Fruit fly (Drosophila melanogaster) Kc167 (cell line): Measurements from ENCODE around the gene Ttc19.

Experiments used
- Sin3A ChIP-seq: fragments of >200 bp; optimal IDR thresholded peaks from 2 replicates; lab custom pipeline; 2018; ENCODE audit warnings: missing external identifiers
- psq ChIP-seq: fragments of >200 bp; optimal IDR thresholded peaks from 2 replicates; lab custom pipeline; 2017; ENCODE audit warnings: missing external identifiers
- ttk ChIP-seq: sonication (Bioruptor generic); optimal IDR thresholded peaks from 2 replicates; lab custom pipeline; 2017; ENCODE audit warnings: missing external identifiers

DNA sequence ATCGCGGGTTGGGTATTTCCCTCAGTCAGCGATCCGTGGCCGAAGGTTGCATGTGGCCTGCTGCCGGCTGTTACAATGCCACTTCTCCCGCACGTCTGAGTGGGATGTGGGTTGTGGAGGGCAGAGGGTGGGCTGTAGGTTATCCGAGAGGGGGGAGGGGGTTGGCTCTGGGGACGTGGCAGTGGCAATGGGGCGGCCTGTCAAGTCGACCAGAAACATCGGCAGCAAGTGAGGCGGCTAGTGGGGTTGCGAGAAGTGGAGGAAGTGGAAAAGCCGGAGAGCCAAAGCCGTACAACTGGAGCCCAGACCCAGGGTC is 20.2 kb downstream of the Ttc19 start:
- TF ChIP-seq Sin3A (lab: Kevin White, UChicago) (no peak), psq (no peak), ttk (lab: Kevin White, UChicago) (no peak)
